Worm (Caenorhabditis elegans) whole organism, early embryonic: ENCODE results near the gene txt-1.

ENCODE experiments used
- B0310.2 ChIP-seq: sonication (generic microtip); optimal IDR thresholded peaks from 2 replicates; lab custom pipeline; 2016; ENCODE audit warnings: mild to moderate bottlenecking, missing genetic modification characterization, missing compliant biosample characterization
- F13C5.2 ChIP-seq: sonication (generic microtip); optimal IDR thresholded peaks from 2 replicates; lab custom pipeline; 2017; ENCODE audit warnings: mild to moderate bottlenecking, missing genetic modification characterization, inconsistent platforms, missing compliant biosample characterization
- aly-1 ChIP-seq: sonication (generic microtip); optimal IDR thresholded peaks from 2 replicates; lab custom pipeline; 2016; ENCODE audit warnings: missing genetic modification characterization, missing compliant biosample characterization
- ama-1 ChIP-seq: fragments of 150-350 bp; optimal IDR thresholded peaks from 2 replicates; lab custom pipeline; 2014
- ceh-13 ChIP-seq: fragments of 200-800 bp; sonication (Bioruptor generic); optimal IDR thresholded peaks from 2 replicates; lab custom pipeline; 2018; ENCODE audit warnings: mild to moderate bottlenecking, missing genetic modification characterization, missing compliant biosample characterization
- ceh-36 ChIP-seq: sonication (generic microtip); optimal IDR thresholded peaks from 2 replicates; lab custom pipeline; 2016; ENCODE audit warnings: missing genetic modification characterization, inconsistent platforms, missing compliant biosample characterization
- ets-7 ChIP-seq: sonication (generic microtip); optimal IDR thresholded peaks from 2 replicates; lab custom pipeline; 2016; ENCODE audit warnings: missing genotype, missing genetic modification characterization, missing compliant biosample characterization
- flt-1 ChIP-seq: fragments of 200-800 bp; sonication (Bioruptor generic); IDR thresholded peaks from 2 replicates; pipeline ENCODE4 v1.3.6; 2022; ENCODE audit warnings: missing genetic modification characterization, missing compliant biosample characterization
- hmbx-1 ChIP-seq: sonication (generic microtip); optimal IDR thresholded peaks from 2 replicates; lab custom pipeline; 2016; ENCODE audit warnings: mild to moderate bottlenecking, missing genetic modification characterization, missing compliant biosample characterization
- hmg-4 ChIP-seq: fragments of 200-800 bp; sonication (Bioruptor generic); optimal IDR thresholded peaks from 2 replicates; lab custom pipeline; 2018; ENCODE audit warnings: mild to moderate bottlenecking, missing genetic modification characterization, missing compliant biosample characterization
- hnd-1 ChIP-seq: sonication (generic microtip); optimal IDR thresholded peaks from 2 replicates; lab custom pipeline; 2016; ENCODE audit warnings: missing genetic modification characterization, missing compliant biosample characterization
- pes-1 ChIP-seq: fragments of 200-800 bp; sonication (Bioruptor generic); IDR thresholded peaks from 2 replicates; pipeline ENCODE4 v1.3.6; 2022; ENCODE audit warnings: missing genetic modification reagents, missing genetic modification characterization, missing compliant biosample characterization
- scrt-1 ChIP-seq: fragments of 200-800 bp; sonication (Bioruptor generic); IDR thresholded peaks from 2 replicates; pipeline ENCODE4 v1.3.6; 2022; ENCODE audit warnings: missing genetic modification characterization, missing compliant biosample characterization
- sea-1 ChIP-seq: fragments of 200-800 bp; sonication (Bioruptor generic); conservative IDR thresholded peaks from 2 replicates; pipeline ENCODE4 v1.3.6; 2022; ENCODE audit warnings: missing genetic modification characterization, missing compliant biosample characterization
- tbx-11 ChIP-seq: fragments of 200-800 bp; sonication (Bioruptor generic); IDR thresholded peaks from 2 replicates; pipeline ENCODE4 v1.3.6; 2022; ENCODE audit warnings: missing genetic modification characterization, missing compliant biosample characterization
- tbx-37 ChIP-seq: fragments of 200-800 bp; sonication (Bioruptor generic); conservative IDR thresholded peaks from 2 replicates; pipeline ENCODE4 v1.3.6; 2022; ENCODE audit warnings: missing genetic modification reagents, missing genetic modification characterization, missing compliant biosample characterization
- tra-4 ChIP-seq: sonication (generic microtip); optimal IDR thresholded peaks from 2 replicates; lab custom pipeline; 2017; ENCODE audit warnings: missing genetic modification characterization, missing compliant biosample characterization

txt-1 gene

DNA sequence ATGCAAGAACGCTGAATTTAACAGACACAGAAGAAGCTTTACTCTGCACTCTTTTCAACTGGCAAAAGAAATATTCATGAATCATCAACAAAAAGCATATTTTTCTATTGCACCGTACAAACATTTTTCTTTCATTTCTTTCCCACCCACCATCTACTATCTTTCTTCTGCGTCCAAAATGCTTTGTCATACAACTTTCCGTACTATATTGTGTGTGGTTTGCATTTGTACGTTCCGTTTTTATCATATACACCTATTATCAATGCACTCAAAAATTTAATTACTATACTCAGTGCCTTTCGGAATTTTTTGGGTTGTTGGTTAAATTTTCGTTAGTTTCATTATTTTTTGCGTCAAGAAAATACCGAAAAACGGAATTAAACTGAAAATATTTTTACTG is 38.3 kb upstream of the txt-1 start:
- TF ChIP-seq hnd-1 (no peak), B0310.2 (no peak), tbx-37 (GFP tag; lab: Robert Waterston, UW) (no peak), hmbx-1 (tag; lab: Kevin White, UChicago) (no peak), sea-1 (GFP tag; lab: Robert Waterston, UW) (no peak), tbx-11 (GFP tag; lab: Robert Waterston, UW) (no peak), hmg-4 (GFP tag; lab: Kevin White, UChicago) (no peak), tra-4 (tag; lab: Kevin White, UChicago) (no peak), ceh-13 (GFP tag; lab: Kevin White, UChicago) (no peak), scrt-1 (GFP tag; lab: Robert Waterston, UW) (no peak), ceh-36 (tag; lab: Kevin White, UChicago) (no peak)

DNA sequence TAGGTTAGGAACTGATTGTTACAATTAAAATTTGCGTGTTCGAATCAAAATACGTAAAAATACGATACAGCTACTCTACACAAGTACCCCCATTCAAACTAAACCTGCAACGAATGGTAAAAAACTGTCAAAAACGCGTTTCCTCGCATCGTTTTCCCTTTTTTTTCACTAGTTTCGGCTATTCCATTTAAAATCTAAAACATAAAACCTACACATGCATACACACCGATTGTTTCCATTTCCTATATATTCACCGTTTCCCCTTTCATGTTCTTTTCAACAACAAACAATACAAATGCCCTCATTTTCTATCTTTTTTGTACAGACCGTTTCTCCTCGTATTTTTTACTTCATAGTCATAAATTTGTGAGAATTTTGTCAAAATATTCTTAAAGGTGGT is 37.2 kb upstream of the txt-1 start:
- TF ChIP-seq tra-4 (tag; lab: Kevin White, UChicago): no peak
- no peak for TF ChIP-seq ceh-36 (tag; lab: Kevin White, UChicago)

DNA sequence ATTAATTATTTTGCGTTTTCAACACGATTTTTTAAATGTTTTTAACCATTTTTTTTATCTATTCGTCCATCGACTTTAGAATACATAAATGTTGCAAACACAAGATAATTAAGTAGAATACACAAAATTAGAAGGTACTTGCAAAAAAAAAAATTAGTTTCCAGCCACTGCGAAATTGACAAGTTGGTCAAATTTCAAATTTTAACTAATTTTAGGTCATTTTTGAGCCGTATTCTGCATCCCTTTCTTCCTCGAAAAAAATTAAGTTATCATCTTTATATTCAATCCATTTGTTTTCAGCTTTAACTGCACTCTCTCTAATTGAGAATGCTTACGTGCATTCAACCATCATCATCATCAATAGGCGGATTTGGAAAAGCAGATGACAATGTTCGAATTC is 36.6 kb upstream of the txt-1 start, which contains the start of gene egl-26:
Gene egl-26, plus strand, starts transcription at position 301 of the 400 bp plus-strand sequence.
- TF ChIP-seq pes-1 (no peak), F13C5.2 (tag; lab: Kevin White, UChicago) (no peak), B0310.2 (no peak), ceh-36 (tag; lab: Kevin White, UChicago) (no peak), hmg-4 (GFP tag; lab: Kevin White, UChicago) (no peak), hnd-1 (no peak), aly-1 (tag; lab: Kevin White, UChicago) (no peak), hmbx-1 (tag; lab: Kevin White, UChicago) (no peak), ceh-13 (GFP tag; lab: Kevin White, UChicago) (no peak), ets-7 (tag; lab: Kevin White, UChicago) (no peak), ama-1 (lab: Kevin White, UChicago) (no peak)

DNA sequence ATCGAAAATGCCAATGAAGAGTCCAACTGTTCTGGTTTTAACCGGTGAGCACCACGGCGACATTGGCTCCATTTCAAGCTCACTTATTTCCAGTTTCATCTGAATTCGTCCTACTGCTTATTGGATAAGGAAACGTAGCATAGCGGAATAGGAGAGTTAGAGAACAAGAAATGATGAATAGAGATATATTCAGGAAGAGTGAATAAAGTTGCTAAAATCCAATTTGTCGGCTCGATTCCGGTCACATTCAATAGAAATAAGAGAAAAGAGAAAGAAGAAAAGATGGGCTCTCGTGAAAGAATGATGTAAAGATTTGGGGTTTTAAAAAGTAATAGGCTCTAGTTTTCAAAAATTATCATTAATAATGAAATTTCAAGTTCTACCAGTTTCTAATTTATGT is 32.7 kb upstream of the txt-1 start:
- no peak for TF ChIP-seq tbx-37 (GFP tag; lab: Robert Waterston, UW)
- TF ChIP-seq hnd-1: no peak
- TF ChIP-seq ets-7 (tag; lab: Kevin White, UChicago): no peak
- TF ChIP-seq ceh-36 (tag; lab: Kevin White, UChicago): no peak
- TF ChIP-seq flt-1 (GFP tag; lab: Robert Waterston, UW): no peak
- no peak for TF ChIP-seq aly-1 (tag; lab: Kevin White, UChicago)
- no peak for TF ChIP-seq F13C5.2 (tag; lab: Kevin White, UChicago)
- no peak for TF ChIP-seq B0310.2
- no peak for TF ChIP-seq ama-1 (lab: Kevin White, UChicago)
- no peak for TF ChIP-seq ceh-13 (GFP tag; lab: Kevin White, UChicago)
- no peak for TF ChIP-seq sea-1 (GFP tag; lab: Robert Waterston, UW)
- TF ChIP-seq hmg-4 (GFP tag; lab: Kevin White, UChicago): no peak
- TF ChIP-seq tbx-11 (GFP tag; lab: Robert Waterston, UW): no peak
- TF ChIP-seq scrt-1 (GFP tag; lab: Robert Waterston, UW): no peak
- TF ChIP-seq pes-1: no peak
- TF ChIP-seq tra-4 (tag; lab: Kevin White, UChicago): no peak

DNA sequence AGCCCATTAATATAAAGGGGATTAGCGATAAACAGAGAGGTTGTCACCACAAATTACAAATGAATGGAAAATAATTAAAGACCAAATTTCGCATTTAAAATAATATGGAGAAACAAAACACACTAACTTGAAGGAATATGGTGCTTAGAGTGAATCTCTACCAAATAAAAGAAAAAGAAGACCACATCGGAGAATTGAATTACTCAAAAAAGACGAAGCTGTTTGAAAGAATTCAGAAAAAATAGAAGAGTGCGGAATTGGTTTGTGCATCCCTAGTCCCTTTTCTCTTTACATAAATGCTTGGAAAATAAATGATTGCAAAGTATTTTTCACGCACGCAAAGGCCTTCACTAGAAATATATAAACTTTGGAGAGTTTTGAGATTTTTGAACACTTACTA is 32.1 kb upstream of the txt-1 start:
- TF ChIP-seq tbx-11 (GFP tag; lab: Robert Waterston, UW): no peak
- TF ChIP-seq flt-1 (GFP tag; lab: Robert Waterston, UW): no peak
- no peak for TF ChIP-seq tra-4 (tag; lab: Kevin White, UChicago)
- no peak for TF ChIP-seq hmg-4 (GFP tag; lab: Kevin White, UChicago)
- TF ChIP-seq sea-1 (GFP tag; lab: Robert Waterston, UW): no peak

DNA sequence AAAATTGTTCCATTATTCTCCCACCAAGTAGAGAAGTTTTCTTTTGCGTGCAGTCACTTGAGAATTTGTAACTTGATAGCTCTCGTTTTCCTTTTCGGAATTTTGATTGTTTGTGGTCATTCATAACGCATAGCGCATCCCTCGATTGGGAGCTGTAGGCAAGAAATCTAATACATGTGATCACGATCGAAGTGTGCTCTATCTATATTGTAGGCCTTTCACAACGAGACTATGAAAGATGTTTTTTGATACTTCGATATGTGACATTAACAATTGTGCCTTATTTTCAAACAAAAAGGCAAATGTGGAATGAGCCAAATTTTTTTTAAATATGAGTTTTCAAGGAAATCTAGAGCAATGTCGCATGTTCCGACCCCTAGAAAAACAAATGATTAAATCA is 30.2 kb upstream of the txt-1 start:
- TF ChIP-seq tbx-37 (GFP tag; lab: Robert Waterston, UW): no peak
- no peak for TF ChIP-seq hnd-1
- no peak for TF ChIP-seq hmg-4 (GFP tag; lab: Kevin White, UChicago)
- TF ChIP-seq F13C5.2 (tag; lab: Kevin White, UChicago): no peak
- TF ChIP-seq ets-7 (tag; lab: Kevin White, UChicago): no peak
- no peak for TF ChIP-seq B0310.2
- no peak for TF ChIP-seq pes-1
- no peak for TF ChIP-seq hmbx-1 (tag; lab: Kevin White, UChicago)
- TF ChIP-seq scrt-1 (GFP tag; lab: Robert Waterston, UW): no peak
- no peak for TF ChIP-seq ceh-13 (GFP tag; lab: Kevin White, UChicago)

DNA sequence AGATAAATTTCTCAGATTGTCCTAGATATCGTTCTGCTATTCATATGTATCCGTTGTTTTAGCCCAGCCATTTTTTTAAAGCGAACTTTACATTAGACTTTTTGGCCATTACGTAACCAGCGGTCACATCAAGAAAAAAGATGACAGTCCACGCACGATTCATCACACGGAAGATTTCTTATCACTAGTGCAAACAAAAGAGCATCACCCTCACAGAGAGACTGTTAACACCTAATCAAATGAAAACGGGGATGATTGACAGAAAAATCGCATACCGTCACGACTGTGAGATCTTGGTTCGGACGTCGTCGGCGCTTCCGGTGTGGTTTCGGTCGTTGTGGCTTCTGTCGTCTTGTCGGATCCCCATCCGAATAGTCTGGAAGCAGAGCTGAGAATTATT is 29.3 kb upstream of the txt-1 start:
- TF ChIP-seq F13C5.2 (tag; lab: Kevin White, UChicago): no peak
- no peak for TF ChIP-seq scrt-1 (GFP tag; lab: Robert Waterston, UW)
- TF ChIP-seq ceh-13 (GFP tag; lab: Kevin White, UChicago): no peak
- no peak for TF ChIP-seq ets-7 (tag; lab: Kevin White, UChicago)
- TF ChIP-seq tra-4 (tag; lab: Kevin White, UChicago): no peak
- TF ChIP-seq tbx-11 (GFP tag; lab: Robert Waterston, UW): no peak
- no peak for TF ChIP-seq ama-1 (lab: Kevin White, UChicago)

DNA sequence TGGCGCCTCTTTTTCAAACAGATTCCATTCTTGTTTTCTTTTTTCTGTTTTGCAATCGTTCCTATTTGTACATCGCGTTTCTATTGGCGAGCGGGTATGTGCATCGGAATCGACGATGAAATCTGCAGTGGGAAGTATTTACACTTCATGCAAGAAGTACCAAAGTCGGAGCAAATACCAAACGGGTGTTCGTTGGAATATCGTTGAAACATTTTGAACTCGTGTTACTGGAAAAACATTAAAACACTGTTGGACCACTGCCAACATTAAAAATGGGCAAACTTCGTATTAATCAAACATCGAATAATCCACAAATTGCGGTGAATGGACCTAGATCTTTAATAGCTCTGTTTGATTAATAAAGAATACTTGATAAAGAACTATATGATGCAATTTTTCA is 26.8 kb upstream of the txt-1 start, which contains the start of gene C23H3.9:
Gene C23H3.9, minus strand, starts transcription at position 101 of the 400 bp plus-strand sequence.
- TF ChIP-seq ets-7 (tag; lab: Kevin White, UChicago) (no peak), hmbx-1 (tag; lab: Kevin White, UChicago) (no peak), hmg-4 (GFP tag; lab: Kevin White, UChicago) (no peak), tbx-11 (GFP tag; lab: Robert Waterston, UW) (no peak), hnd-1 (no peak), F13C5.2 (tag; lab: Kevin White, UChicago) (no peak), flt-1 (GFP tag; lab: Robert Waterston, UW) (no peak), tbx-37 (GFP tag; lab: Robert Waterston, UW) (no peak), ama-1 (lab: Kevin White, UChicago) (no peak), B0310.2 (no peak), ceh-13 (GFP tag; lab: Kevin White, UChicago) (no peak), sea-1 (GFP tag; lab: Robert Waterston, UW) (no peak)
